Worm (Caenorhabditis elegans) whole organism, young adult: ENCODE results near the gene W05H9.4.

Experiments
- F55B11.4 ChIP-seq: sonication (generic microtip); optimal IDR thresholded peaks from 2 replicates; lab custom pipeline; 2016; ENCODE audit warnings: missing compliant biosample characterization, missing genetic modification characterization, borderline replicate concordance; ENCODE audit not compliant: insufficient read depth
- Y56A3A.18 ChIP-seq: fragments of 200-800 bp; sonication (Bioruptor generic); IDR thresholded peaks from 2 replicates; pipeline ENCODE4 v1.3.6; 2022; ENCODE audit warnings: missing genetic modification reagents, missing genetic modification characterization, missing compliant biosample characterization
- Y79H2A.3 ChIP-seq: fragments of 200-800 bp; sonication (Bioruptor generic); conservative IDR thresholded peaks from 2 replicates; pipeline ENCODE4 v1.3.6; 2022; ENCODE audit warnings: missing genetic modification reagents, missing genetic modification characterization, missing compliant biosample characterization
- akir-1 ChIP-seq: fragments of 200-800 bp; sonication (Bioruptor generic); optimal IDR thresholded peaks from 2 replicates; lab custom pipeline; 2018; ENCODE audit warnings: mild to moderate bottlenecking, missing genetic modification characterization, moderate library complexity, missing compliant biosample characterization
- ama-1 ChIP-seq, 3 experiments: fragments of 150-350 bp in 1 of 3; sonication (generic microtip) in 2 of 3; optimal IDR thresholded peaks; 2 replicates each; lab custom pipeline; 2014 to 2018; ENCODE audit warnings: missing biosample characterization in 2 of 3, missing genetic modification characterization in 2 of 3, missing genetic modification reagents in 2 of 3
- hmg-20 ChIP-seq: fragments of 200-800 bp; sonication (Bioruptor generic); IDR thresholded peaks from 2 replicates; pipeline ENCODE4 v1.3.6; 2022; ENCODE audit warnings: missing genetic modification reagents, missing genetic modification characterization, missing compliant biosample characterization
- lag-1 ChIP-seq: fragments of 200-800 bp; sonication (Bioruptor generic); IDR thresholded peaks from 2 replicates; pipeline ENCODE4 v1.3.6; 2022; ENCODE audit warnings: missing genetic modification reagents, missing genetic modification characterization, missing compliant biosample characterization
- lin-35 ChIP-seq, 3 experiments: fragments of 150-350 bp in 2 of 3; sonication (generic microtip) in 1 of 3; optimal IDR thresholded peaks; 2 replicates each; lab custom pipeline; 2014 to 2018; ENCODE audit warnings: missing biosample characterization in 3 of 3, missing genetic modification characterization in 3 of 3, missing genetic modification reagents in 3 of 3
- repo-1 ChIP-seq: sonication (generic microtip); optimal IDR thresholded peaks from 2 replicates; lab custom pipeline; 2017; ENCODE audit warnings: mild to moderate bottlenecking, missing genetic modification characterization, missing compliant biosample characterization
- snpc-3.4 ChIP-seq: sonication (generic microtip); optimal IDR thresholded peaks from 2 replicates; lab custom pipeline; 2017; ENCODE audit warnings: missing genetic modification characterization, mild to moderate bottlenecking, missing compliant biosample characterization, antibody characterized with exemption, moderate library complexity, missing genotype, missing genetic modification reagents
- tlf-1 ChIP-seq: fragments of 200-800 bp; sonication (Bioruptor generic); optimal IDR thresholded peaks from 2 replicates; lab custom pipeline; 2018; ENCODE audit warnings: mild to moderate bottlenecking, missing genetic modification characterization, missing compliant biosample characterization
- ztf-26 ChIP-seq: sonication (generic microtip); optimal IDR thresholded peaks from 2 replicates; lab custom pipeline; 2017; ENCODE audit warnings: missing genetic modification characterization, missing compliant biosample characterization
- ztf-3 ChIP-seq: fragments of 200-800 bp; sonication (Bioruptor generic); optimal IDR thresholded peaks from 2 replicates; lab custom pipeline; 2018; ENCODE audit warnings: mild to moderate bottlenecking, missing genetic modification characterization, missing compliant biosample characterization

ce11 chrX:6259081-6259480, 4.4 kb upstream of the W05H9.4 start:
- TF ChIP-seq tlf-1 (GFP tag; lab: Kevin White, UChicago): no peak
- no peak for TF ChIP-seq akir-1
- TF ChIP-seq hmg-20 (GFP tag; lab: Robert Waterston, UW): no peak
- no peak for TF ChIP-seq ztf-26 (tag; lab: Kevin White, UChicago)
- TF ChIP-seq lin-35 (GFP tag; optimal IDR thresholded peaks at IDR 0.05; lab: Kevin White, UChicago): no peak
- TF ChIP-seq Y79H2A.3 (GFP tag; lab: Robert Waterston, UW): no peak
- no peak for TF ChIP-seq repo-1
- TF ChIP-seq F55B11.4: no peak
- no peak for TF ChIP-seq ztf-3 (GFP tag; lab: Kevin White, UChicago)
- TF ChIP-seq lag-1: no peak
- TF ChIP-seq Y56A3A.18: no peak
- TF ChIP-seq snpc-3.4: no peak
- no peak for TF ChIP-seq ama-1 (optimal IDR thresholded peaks at IDR 0.05; lab: Kevin White, UChicago)
- no peak for TF ChIP-seq ama-1 (GFP tag; optimal IDR thresholded peaks at IDR 0.05; lab: Kevin White, UChicago)
